Worm (Caenorhabditis elegans): ENCODE measurements around the gene F59B10.4.

ce11 chrII:10470159-10470558, 48.8 kb downstream of the F59B10.4 start, which contains the start of gene clec-143:
- no peak for TF ChIP-seq aptf-2 (GFP tag; conservative IDR thresholded peaks at IDR 0.05)
- TF ChIP-seq lir-1 (GFP tag; conservative IDR thresholded peaks at IDR 0.05) = no peak
- TF ChIP-seq unc-62 (GFP tag; optimal IDR thresholded peaks at IDR 0.05) = no peak
- no peak for TF ChIP-seq madf-3 (GFP tag; IDR thresholded peaks at IDR 0.05)
- TF ChIP-seq tlf-1 (GFP tag; optimal IDR thresholded peaks at IDR 0.05) = no peak
- no peak for TF ChIP-seq hmg-20 (GFP tag; IDR thresholded peaks at IDR 0.05)
- no peak for TF ChIP-seq hrde-1 (tag; optimal IDR thresholded peaks at IDR 0.05; ENCODE audit: borderline replicate concordance)
- TF ChIP-seq T07F8.4 (tag; optimal IDR thresholded peaks at IDR 0.05) = no peak
- no peak for TF ChIP-seq hlh-12 (tag; optimal IDR thresholded peaks at IDR 0.05)
- TF ChIP-seq Y53G8AR.9 (GFP tag; conservative IDR thresholded peaks at IDR 0.05) = no peak
- TF ChIP-seq pha-4 (tag; optimal IDR thresholded peaks at IDR 0.05) = no peak
